Fruit fly (Drosophila melanogaster): ENCODE data around the gene Mkp.

The Mkp gene

dm6 chr3L:174501-174900 is 9.8 kb downstream of the Mkp start (continued):
- TF ChIP-seq zen2 (GFP tag; IDR thresholded peaks at IDR 0.05; ENCODE audit: partially characterized antibody): peak; percentile 83; the same call in 2 of the 3 replicates
- no peak for TF ChIP-seq croc (GFP tag; conservative IDR thresholded peaks at IDR 0.05)
- TF ChIP-seq Ets97D (GFP tag; optimal IDR thresholded peaks at IDR 0.05): peak; percentile 49
- no peak for TF ChIP-seq lola (GFP tag; optimal IDR thresholded peaks at IDR 0.05)
- TF ChIP-seq Hmr (GFP tag; optimal IDR thresholded peaks at IDR 0.05): no peak
- TF ChIP-seq Nf-YC (tag; optimal IDR thresholded peaks at IDR 0.05): peak; percentile 21
- TF ChIP-seq CG11695 (GFP tag; IDR thresholded peaks at IDR 0.05): no peak; the same call in 2 of the 3 replicates
- peak; percentile 93 for TF ChIP-seq unc-4 (GFP tag; IDR thresholded peaks at IDR 0.05; ENCODE audit: partially characterized antibody)
- TF ChIP-seq CG2120 (GFP tag; optimal IDR thresholded peaks at IDR 0.05): peak; percentile 28
- no peak for TF ChIP-seq Lhr (GFP tag; optimal IDR thresholded peaks at IDR 0.05)
- TF ChIP-seq CG5245 (GFP tag; optimal IDR thresholded peaks at IDR 0.05): no peak
- TF ChIP-seq tna (GFP tag; IDR thresholded peaks at IDR 0.05; ENCODE audit: partially characterized antibody): peak; percentile 88
- TF ChIP-seq gfzf (GFP tag; optimal IDR thresholded peaks at IDR 0.05): peak; percentile 28
- TF ChIP-seq sqz (GFP tag; optimal IDR thresholded peaks at IDR 0.05): no peak
- peak; percentile 77 for TF ChIP-seq inv (GFP tag; IDR thresholded peaks at IDR 0.05; ENCODE audit: partially characterized antibody)
- TF ChIP-seq pzg (GFP tag; optimal IDR thresholded peaks at IDR 0.05): peak; percentile 60
- peak; percentile 86 for TF ChIP-seq CG42726 (GFP tag; IDR thresholded peaks at IDR 0.05; ENCODE audit: partially characterized antibody)
- TF ChIP-seq pb (GFP tag; optimal IDR thresholded peaks at IDR 0.05): no peak
- peak; percentile 94 for TF ChIP-seq Myb (GFP tag; optimal IDR thresholded peaks at IDR 0.05)
- TF ChIP-seq CG13287 (GFP tag; IDR thresholded peaks at IDR 0.05; ENCODE audit: partially characterized antibody): peak; percentile 96
- no peak for TF ChIP-seq ftz-f1 (GFP tag; optimal IDR thresholded peaks at IDR 0.05)
- peak; percentile 1 for TF ChIP-seq B-H2 (GFP tag; optimal IDR thresholded peaks at IDR 0.05)
- TF ChIP-seq Rx (GFP tag; IDR thresholded peaks at IDR 0.05): no peak
- no peak for TF ChIP-seq CG15073 (GFP tag; optimal IDR thresholded peaks at IDR 0.05)
- no peak for TF ChIP-seq dan (GFP tag; IDR thresholded peaks at IDR 0.05)
- TF ChIP-seq lmd (GFP tag; IDR thresholded peaks at IDR 0.05): no peak
- no peak for TF ChIP-seq crp (GFP tag; optimal IDR thresholded peaks at IDR 0.05)
- TF ChIP-seq dm (GFP tag; optimal IDR thresholded peaks at IDR 0.05): no peak
- no peak for TF ChIP-seq ci (GFP tag; IDR thresholded peaks at IDR 0.05)
- TF ChIP-seq dpn (GFP tag; optimal IDR thresholded peaks at IDR 0.05): no peak
- TF ChIP-seq H2.0 (GFP tag; IDR thresholded peaks at IDR 0.05): no peak
- TF ChIP-seq Bdp1 (GFP tag; optimal IDR thresholded peaks at IDR 0.05): no peak
- TF ChIP-seq Awh (GFP tag; IDR thresholded peaks at IDR 0.05): no peak
- no peak for TF ChIP-seq dmrt11E (tag; optimal IDR thresholded peaks at IDR 0.05)
- peak; percentile 85 for TF ChIP-seq CG14860 (GFP tag; IDR thresholded peaks at IDR 0.05; ENCODE audit: partially characterized antibody)
- TF ChIP-seq CG12155 (GFP tag; optimal IDR thresholded peaks at IDR 0.05): no peak
- TF ChIP-seq Dip3 (GFP tag; optimal IDR thresholded peaks at IDR 0.05): no peak
- no peak for TF ChIP-seq odd (GFP tag; optimal IDR thresholded peaks at IDR 0.05)
- peak; percentile 19 for TF ChIP-seq CG13894 (tag; optimal IDR thresholded peaks at IDR 0.05)
- no peak for TF ChIP-seq CG4707 (GFP tag; optimal IDR thresholded peaks at IDR 0.05)

- TF ChIP-seq Elba2 (GFP tag; optimal IDR thresholded peaks at IDR 0.05) (peak; percentile 17), insv (GFP tag; optimal IDR thresholded peaks at IDR 0.05) (peak in 1 of 2 experiments; percentile 77), Nf-YC (tag; optimal IDR thresholded peaks at IDR 0.05) (no peak), onecut (GFP tag; IDR thresholded peaks at IDR 0.05) (peak; percentile 90), MBD-R2 (GFP tag; IDR thresholded peaks at IDR 0.05) (0 out of 2 replicates have a peak, but pooled peaks have one; percentile 21)
These were observed 12.6 kb downstream of the Mkp start for dm6 chr3L:171729-172128.

Measured in whole organism, embryonic.